Worm (Caenorhabditis elegans) whole organism, midembryonic: ENCODE measurements around the gene F59G1.4.

Source experiments
- T22C8.4 ChIP-seq: fragments of 200-800 bp; sonication (Bioruptor generic); IDR thresholded peaks from 2 replicates; pipeline ENCODE4 v1.3.6; 2022; ENCODE audit warnings: missing genetic modification characterization, missing compliant biosample characterization
- flt-1 ChIP-seq: fragments of 200-800 bp; sonication (Bioruptor generic); IDR thresholded peaks from 2 replicates; pipeline ENCODE4 v1.3.6; 2022; ENCODE audit warnings: missing genetic modification characterization, missing compliant biosample characterization
- klf-2 ChIP-seq: fragments of 200-800 bp; sonication (Bioruptor generic); conservative IDR thresholded peaks from 2 replicates; pipeline ENCODE4 v1.3.6; 2022; ENCODE audit warnings: missing genetic modification reagents, missing genetic modification characterization, missing compliant biosample characterization
- tab-1 ChIP-seq: fragments of 200-800 bp; sonication (Bioruptor generic); IDR thresholded peaks from 2 replicates; pipeline ENCODE4 v1.3.6; 2022; ENCODE audit warnings: missing genetic modification characterization, missing compliant biosample characterization
- ztf-23 ChIP-seq: fragments of 200-800 bp; sonication (Bioruptor generic); IDR thresholded peaks from 2 replicates; pipeline ENCODE4 v1.3.6; 2022; ENCODE audit warnings: missing genetic modification reagents, missing genetic modification characterization, missing compliant biosample characterization

DNA sequence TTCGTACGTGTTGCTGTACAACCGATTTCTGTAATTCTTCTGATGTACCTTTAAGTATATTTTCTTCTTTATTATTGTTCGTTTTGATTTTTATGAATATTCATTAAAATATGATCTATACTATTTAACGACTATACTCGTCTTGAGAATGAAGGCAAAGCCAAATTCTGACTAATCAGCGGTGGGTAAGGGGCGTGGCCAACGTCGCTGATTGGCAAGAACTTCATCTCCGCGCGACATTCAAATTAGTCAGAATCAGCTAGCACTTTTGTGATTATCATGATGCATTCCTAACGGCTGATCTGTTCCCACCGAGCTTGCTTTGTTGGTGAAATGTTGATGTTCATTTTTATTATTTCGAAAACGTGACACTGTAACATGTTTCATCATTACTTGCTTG, 29.1 kb upstream of the F59G1.4 start:
- TF ChIP-seq flt-1 (GFP tag; lab: Robert Waterston, UW) (no peak), klf-2 (no peak), T22C8.4 (GFP tag; lab: Robert Waterston, UW) (no peak), ztf-23 (GFP tag; lab: Robert Waterston, UW) (no peak), tab-1 (GFP tag; lab: Robert Waterston, UW) (no peak)
